Worm (Caenorhabditis elegans) whole organism, mixed stage, embryonic: ENCODE results near the gene acl-9.

ENCODE experiments used
- blmp-1 ChIP-seq: fragments of 150-350 bp; optimal IDR thresholded peaks from 2 replicates; lab custom pipeline; 2014; ENCODE audit warnings: missing biosample characterization, missing genetic modification characterization
- nhr-76 ChIP-seq: sonication (generic microtip); optimal IDR thresholded peaks from 2 replicates; lab custom pipeline; 2017; ENCODE audit warnings: missing biosample characterization, missing genetic modification characterization

DNA sequence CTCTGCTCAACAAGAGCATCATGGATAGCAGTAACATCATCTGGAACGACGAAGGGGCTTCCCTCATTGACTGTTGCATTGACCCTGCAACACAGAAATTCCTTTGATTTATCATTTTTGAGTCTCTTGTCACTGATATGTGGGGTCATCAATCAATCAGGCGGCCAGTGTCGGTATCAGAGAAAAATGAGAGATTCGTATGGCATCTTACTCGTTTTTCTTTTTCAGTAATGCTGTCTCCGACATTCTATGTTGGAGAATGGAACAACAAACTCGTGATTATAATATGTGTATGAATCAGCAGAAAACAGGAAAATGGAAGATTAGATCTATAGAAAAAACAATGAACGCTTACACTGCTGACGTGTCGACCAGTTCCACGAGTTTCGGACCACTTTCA, 50.1 kb downstream of the acl-9 start:
- TF ChIP-seq blmp-1 (no peak), nhr-76 (no peak)
